Worm (Caenorhabditis elegans) whole organism, early embryonic: ENCODE results near the gene str-264.

Source experiments
- B0310.2 ChIP-seq: sonication (generic microtip); optimal IDR thresholded peaks from 2 replicates; lab custom pipeline; 2016; ENCODE audit warnings: mild to moderate bottlenecking, missing genetic modification characterization, missing compliant biosample characterization
- F13C5.2 ChIP-seq: sonication (generic microtip); optimal IDR thresholded peaks from 2 replicates; lab custom pipeline; 2017; ENCODE audit warnings: mild to moderate bottlenecking, missing genetic modification characterization, inconsistent platforms, missing compliant biosample characterization
- ama-1 ChIP-seq: fragments of 150-350 bp; optimal IDR thresholded peaks from 2 replicates; lab custom pipeline; 2014
- ceh-13 ChIP-seq: fragments of 200-800 bp; sonication (Bioruptor generic); optimal IDR thresholded peaks from 2 replicates; lab custom pipeline; 2018; ENCODE audit warnings: mild to moderate bottlenecking, missing genetic modification characterization, missing compliant biosample characterization
- ceh-36 ChIP-seq: sonication (generic microtip); optimal IDR thresholded peaks from 2 replicates; lab custom pipeline; 2016; ENCODE audit warnings: missing genetic modification characterization, inconsistent platforms, missing compliant biosample characterization
- flt-1 ChIP-seq: fragments of 200-800 bp; sonication (Bioruptor generic); IDR thresholded peaks from 2 replicates; pipeline ENCODE4 v1.3.6; 2022; ENCODE audit warnings: missing genetic modification characterization, missing compliant biosample characterization
- hmbx-1 ChIP-seq: sonication (generic microtip); optimal IDR thresholded peaks from 2 replicates; lab custom pipeline; 2016; ENCODE audit warnings: mild to moderate bottlenecking, missing genetic modification characterization, missing compliant biosample characterization
- hmg-4 ChIP-seq: fragments of 200-800 bp; sonication (Bioruptor generic); optimal IDR thresholded peaks from 2 replicates; lab custom pipeline; 2018; ENCODE audit warnings: mild to moderate bottlenecking, missing genetic modification characterization, missing compliant biosample characterization
- hnd-1 ChIP-seq: sonication (generic microtip); optimal IDR thresholded peaks from 2 replicates; lab custom pipeline; 2016; ENCODE audit warnings: missing genetic modification characterization, missing compliant biosample characterization
- scrt-1 ChIP-seq: fragments of 200-800 bp; sonication (Bioruptor generic); IDR thresholded peaks from 2 replicates; pipeline ENCODE4 v1.3.6; 2022; ENCODE audit warnings: missing genetic modification characterization, missing compliant biosample characterization
- tbx-11 ChIP-seq: fragments of 200-800 bp; sonication (Bioruptor generic); IDR thresholded peaks from 2 replicates; pipeline ENCODE4 v1.3.6; 2022; ENCODE audit warnings: missing genetic modification characterization, missing compliant biosample characterization
- tbx-37 ChIP-seq: fragments of 200-800 bp; sonication (Bioruptor generic); conservative IDR thresholded peaks from 2 replicates; pipeline ENCODE4 v1.3.6; 2022; ENCODE audit warnings: missing genetic modification reagents, missing genetic modification characterization, missing compliant biosample characterization
- tra-4 ChIP-seq: sonication (generic microtip); optimal IDR thresholded peaks from 2 replicates; lab custom pipeline; 2017; ENCODE audit warnings: missing genetic modification characterization, missing compliant biosample characterization

ce11 chrV:15533864-15534263 is 41.4 kb upstream of the str-264 start, which contains the start of gene F21A3.2:
- TF ChIP-seq hmbx-1 (tag; lab: Kevin White, UChicago) (no peak), hmg-4 (GFP tag; lab: Kevin White, UChicago) (no peak), ama-1 (lab: Kevin White, UChicago) (no peak), tbx-11 (no peak), scrt-1 (GFP tag; lab: Robert Waterston, UW) (no peak), hnd-1 (tag; lab: Kevin White, UChicago) (no peak), ceh-36 (tag; lab: Kevin White, UChicago) (no peak), B0310.2 (tag; lab: Kevin White, UChicago) (no peak), F13C5.2 (tag; lab: Kevin White, UChicago) (no peak), tbx-37 (no peak), ceh-13 (no peak), flt-1 (GFP tag; lab: Robert Waterston, UW) (no peak), tra-4 (tag; lab: Kevin White, UChicago) (no peak)
